Worm (Caenorhabditis elegans) whole organism, L1 larva: ENCODE data around the gene asm-3.

Experiments
- elt-3 ChIP-seq, 6 experiments: fragments of 150-350 bp in 1 of 6; sonication (generic microtip); optimal IDR thresholded peaks; 2 replicates each; lab custom pipeline; 2017 to 2018; ENCODE audit warnings: missing biosample characterization in 6 of 6, missing genetic modification characterization in 6 of 6, inconsistent platforms in 1 of 6
- fos-1 ChIP-seq: fragments of 150-350 bp; optimal IDR thresholded peaks from 2 replicates; lab custom pipeline; 2014; ENCODE audit warnings: missing biosample characterization, missing genetic modification characterization
- hpl-2 ChIP-seq: fragments of 150-350 bp; optimal IDR thresholded peaks from 2 replicates; lab custom pipeline; 2014; ENCODE audit warnings: missing biosample characterization, missing genetic modification reagents, missing genetic modification characterization
- jun-1 ChIP-seq: fragments of 150-350 bp; optimal IDR thresholded peaks from 2 replicates; lab custom pipeline; 2014; ENCODE audit warnings: missing biosample characterization, missing genetic modification reagents, missing genetic modification characterization
- lin-13 ChIP-seq: fragments of 150-350 bp; optimal IDR thresholded peaks from 2 replicates; lab custom pipeline; 2014; ENCODE audit warnings: missing biosample characterization, missing genetic modification reagents, missing genetic modification characterization
- mep-1 ChIP-seq: fragments of 150-350 bp; optimal IDR thresholded peaks from 2 replicates; lab custom pipeline; 2014; ENCODE audit warnings: missing biosample characterization, missing genetic modification characterization
- nhr-12 ChIP-seq: sonication (generic microtip); optimal IDR thresholded peaks from 2 replicates; lab custom pipeline; 2017; ENCODE audit warnings: missing biosample characterization, missing genetic modification characterization
- pag-3 ChIP-seq: sonication (generic microtip); optimal IDR thresholded peaks from 2 replicates; lab custom pipeline; 2017; ENCODE audit warnings: missing genetic modification characterization, mild to moderate bottlenecking, missing compliant biosample characterization, antibody characterized with exemption, borderline replicate concordance; ENCODE audit not compliant: insufficient read depth
- snpc-4 ChIP-seq: fragments of 150-350 bp; optimal IDR thresholded peaks from 2 replicates; lab custom pipeline; 2014; ENCODE audit warnings: missing biosample characterization, missing genetic modification characterization
- sptf-1 ChIP-seq: fragments of 150-350 bp; optimal IDR thresholded peaks from 2 replicates; lab custom pipeline; 2014; ENCODE audit warnings: missing biosample characterization, missing genetic modification characterization
- zag-1 ChIP-seq: fragments of 150-350 bp; optimal IDR thresholded peaks from 2 replicates; lab custom pipeline; 2014; ENCODE audit warnings: missing biosample characterization, missing genetic modification characterization

DNA sequence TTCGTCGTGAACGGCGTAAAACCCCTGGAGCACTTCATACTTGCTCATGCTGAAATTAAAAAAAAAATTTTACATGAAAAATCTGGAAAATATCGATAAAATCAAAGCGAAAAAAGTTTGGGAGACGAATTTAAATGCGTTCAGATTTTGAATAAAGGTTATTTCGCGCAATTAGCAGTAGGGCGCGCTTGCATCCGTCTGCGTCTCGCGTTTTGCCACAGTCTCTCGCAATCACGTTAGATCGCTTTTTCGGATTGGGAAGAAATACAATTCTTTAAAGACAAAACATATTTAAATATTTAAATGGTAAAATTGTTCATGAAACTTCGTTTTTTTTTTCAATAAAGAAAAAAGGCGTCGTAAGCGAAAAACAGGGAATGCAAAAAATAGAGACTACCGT is 4.2 kb downstream of the asm-3 start, which contains the start of gene pig-1:
- no peak for TF ChIP-seq hpl-2
- peak; percentile 34 for TF ChIP-seq jun-1 (tag; lab: Kevin White, UChicago)
- no peak for TF ChIP-seq zag-1
- TF ChIP-seq snpc-4 = peak; percentile 52
- TF ChIP-seq mep-1 = peak; percentile 90
- peak; percentile 17 for TF ChIP-seq pag-3
- TF ChIP-seq elt-3 (tag; optimal IDR thresholded peaks at IDR 0.05; lab: Kevin White, UChicago) = peak in 2 of 6 experiments; percentile 36 to 72
- no peak for TF ChIP-seq nhr-12
- TF ChIP-seq lin-13 = peak; percentile 62
- TF ChIP-seq sptf-1 = no peak
- TF ChIP-seq fos-1 (tag; lab: Kevin White, UChicago) = peak; percentile 49
